Worm (Caenorhabditis elegans) whole organism, L3 larva: ENCODE data around the gene R02E12.4.

ENCODE experiments used
- R02D3.7 ChIP-seq: fragments of 150-350 bp; optimal IDR thresholded peaks from 2 replicates; lab custom pipeline; 2014; ENCODE audit warnings: missing biosample characterization, missing genetic modification characterization
- ceh-28 ChIP-seq: fragments of 150-350 bp; optimal IDR thresholded peaks from 2 replicates; lab custom pipeline; 2014; ENCODE audit warnings: missing biosample characterization, missing genetic modification reagents, missing genetic modification characterization
- ceh-82 ChIP-seq: fragments of 150-350 bp; optimal IDR thresholded peaks from 2 replicates; lab custom pipeline; 2014; ENCODE audit warnings: missing biosample characterization, missing genetic modification characterization
- ceh-9 ChIP-seq: sonication (generic microtip); optimal IDR thresholded peaks from 2 replicates; lab custom pipeline; 2018; ENCODE audit warnings: missing biosample characterization, missing genetic modification characterization
- daf-12 ChIP-seq: fragments of 150-350 bp; optimal IDR thresholded peaks from 2 replicates; lab custom pipeline; 2014; ENCODE audit warnings: missing biosample characterization, missing genetic modification reagents, missing genetic modification characterization
- egl-27 ChIP-seq: sonication (generic microtip); optimal IDR thresholded peaks from 4 replicates; lab custom pipeline; 2017; ENCODE audit warnings: missing biosample characterization, missing genetic modification reagents, missing genetic modification characterization
- egl-5 ChIP-seq: fragments of 150-350 bp; optimal IDR thresholded peaks from 2 replicates; lab custom pipeline; 2017; ENCODE audit warnings: missing biosample characterization, missing genetic modification reagents, missing genetic modification characterization, inconsistent platforms
- elt-1 ChIP-seq: fragments of 150-350 bp; optimal IDR thresholded peaks from 2 replicates; lab custom pipeline; 2014; ENCODE audit warnings: missing biosample characterization, missing genetic modification characterization
- elt-2 ChIP-seq: sonication (generic microtip); optimal IDR thresholded peaks from 2 replicates; lab custom pipeline; 2016; ENCODE audit warnings: missing genetic modification reagents, mild to moderate bottlenecking, missing genetic modification characterization, missing compliant biosample characterization
- eor-1 ChIP-seq, 2 experiments: fragments of 150-350 bp; optimal IDR thresholded peaks; 2 replicates each; lab custom pipeline; 2014 to 2018; ENCODE audit warnings: missing biosample characterization in 2 of 2, missing genetic modification characterization in 2 of 2
- fkh-10 ChIP-seq: sonication (generic microtip); optimal IDR thresholded peaks from 2 replicates; lab custom pipeline; 2017; ENCODE audit warnings: missing biosample characterization, missing genetic modification reagents, missing genetic modification characterization
- fkh-2 ChIP-seq: fragments of 150-350 bp; optimal IDR thresholded peaks from 2 replicates; lab custom pipeline; 2014; ENCODE audit warnings: missing biosample characterization, missing genetic modification reagents, missing genetic modification characterization
- hmg-11 ChIP-seq: sonication (generic microtip); optimal IDR thresholded peaks from 2 replicates; lab custom pipeline; 2016; ENCODE audit warnings: missing genetic modification characterization, missing compliant biosample characterization
- jun-1 ChIP-seq: fragments of 150-350 bp; optimal IDR thresholded peaks from 2 replicates; lab custom pipeline; 2014; ENCODE audit warnings: missing biosample characterization, missing genetic modification reagents, missing genetic modification characterization
- lin-15B ChIP-seq: fragments of 150-350 bp; optimal IDR thresholded peaks from 2 replicates; lab custom pipeline; 2014; ENCODE audit warnings: missing biosample characterization, missing genetic modification characterization
- lin-39 ChIP-seq: fragments of 150-350 bp; optimal IDR thresholded peaks from 2 replicates; lab custom pipeline; 2018; ENCODE audit warnings: missing biosample characterization, missing genetic modification reagents, missing genetic modification characterization
- lsy-12 ChIP-seq: sonication (generic microtip); optimal IDR thresholded peaks from 2 replicates; lab custom pipeline; 2016; ENCODE audit warnings: mild to moderate bottlenecking, missing genetic modification characterization, missing compliant biosample characterization
- mdl-1 ChIP-seq: fragments of 150-350 bp; optimal IDR thresholded peaks from 2 replicates; lab custom pipeline; 2014; ENCODE audit warnings: missing biosample characterization, missing genetic modification characterization
- nfya-1 ChIP-seq: sonication (generic microtip); optimal IDR thresholded peaks from 2 replicates; lab custom pipeline; 2017; ENCODE audit warnings: missing genetic modification characterization, mild to moderate bottlenecking, missing compliant biosample characterization, antibody characterized with exemption, moderate library complexity; ENCODE audit not compliant: insufficient read depth
- nhr-11 ChIP-seq: fragments of 150-350 bp; optimal IDR thresholded peaks from 2 replicates; lab custom pipeline; 2014; ENCODE audit warnings: missing biosample characterization, missing genetic modification characterization
- nhr-12 ChIP-seq: fragments of 150-350 bp; optimal IDR thresholded peaks from 2 replicates; lab custom pipeline; 2014; ENCODE audit warnings: missing biosample characterization, missing genetic modification characterization
- nhr-23 ChIP-seq: fragments of 150-350 bp; optimal IDR thresholded peaks from 2 replicates; lab custom pipeline; 2014; ENCODE audit warnings: missing biosample characterization, missing genetic modification reagents, missing genetic modification characterization
- nhr-237 ChIP-seq: fragments of 150-350 bp; optimal IDR thresholded peaks from 2 replicates; lab custom pipeline; 2014; ENCODE audit warnings: missing biosample characterization, missing genetic modification characterization
- nhr-25 ChIP-seq: sonication (generic microtip); optimal IDR thresholded peaks from 2 replicates; lab custom pipeline; 2017; ENCODE audit warnings: missing biosample characterization, missing genetic modification characterization
- nhr-28 ChIP-seq: fragments of 150-350 bp; optimal IDR thresholded peaks from 2 replicates; lab custom pipeline; 2014; ENCODE audit warnings: missing biosample characterization, missing genetic modification characterization
- nhr-43 ChIP-seq: sonication (generic microtip); optimal IDR thresholded peaks from 2 replicates; lab custom pipeline; 2016; ENCODE audit warnings: mild to moderate bottlenecking, missing genetic modification characterization, missing compliant biosample characterization; ENCODE audit not compliant: poor library complexity, severe bottlenecking
- nhr-67 ChIP-seq: fragments of 150-350 bp; optimal IDR thresholded peaks from 2 replicates; lab custom pipeline; 2014; ENCODE audit warnings: missing biosample characterization, missing genetic modification characterization
- nhr-77 ChIP-seq: fragments of 150-350 bp; optimal IDR thresholded peaks from 2 replicates; lab custom pipeline; 2014; ENCODE audit warnings: missing biosample characterization, missing genetic modification characterization
- pha-4 ChIP-seq: fragments of 150-350 bp; optimal IDR thresholded peaks from 2 replicates; lab custom pipeline; 2014; ENCODE audit warnings: missing biosample characterization, missing genetic modification reagents, missing genetic modification characterization
- pqm-1 ChIP-seq: fragments of 150-350 bp; optimal IDR thresholded peaks from 2 replicates; lab custom pipeline; 2017; ENCODE audit warnings: missing biosample characterization, missing genetic modification characterization, inconsistent platforms
- sea-2 ChIP-seq: fragments of 150-350 bp; sonication (generic microtip); optimal IDR thresholded peaks from 4 replicates; lab custom pipeline; 2014; ENCODE audit warnings: missing biosample characterization, missing genetic modification reagents, missing genetic modification characterization
- skn-1 ChIP-seq: fragments of 150-350 bp; optimal IDR thresholded peaks from 2 replicates; lab custom pipeline; 2014; ENCODE audit warnings: missing biosample characterization, missing genetic modification characterization
- snpc-4 ChIP-seq: fragments of 150-350 bp; optimal IDR thresholded peaks from 2 replicates; lab custom pipeline; 2014; ENCODE audit warnings: missing biosample characterization, missing genetic modification characterization
- unc-39 ChIP-seq: sonication (generic microtip); optimal IDR thresholded peaks from 4 replicates; lab custom pipeline; 2017; ENCODE audit warnings: missing biosample characterization, missing genetic modification characterization
- unc-62 ChIP-seq: fragments of 150-350 bp; sonication (generic microtip); optimal IDR thresholded peaks from 4 replicates; lab custom pipeline; 2014; ENCODE audit warnings: missing biosample characterization, missing genetic modification reagents, missing genetic modification characterization
- zag-1 ChIP-seq: fragments of 150-350 bp; optimal IDR thresholded peaks from 2 replicates; lab custom pipeline; 2014; ENCODE audit warnings: missing biosample characterization, missing genetic modification characterization
- ztf-4 ChIP-seq: fragments of 150-350 bp; optimal IDR thresholded peaks from 2 replicates; lab custom pipeline; 2014; ENCODE audit warnings: missing biosample characterization, missing genetic modification characterization

R02E12.4 gene

DNA sequence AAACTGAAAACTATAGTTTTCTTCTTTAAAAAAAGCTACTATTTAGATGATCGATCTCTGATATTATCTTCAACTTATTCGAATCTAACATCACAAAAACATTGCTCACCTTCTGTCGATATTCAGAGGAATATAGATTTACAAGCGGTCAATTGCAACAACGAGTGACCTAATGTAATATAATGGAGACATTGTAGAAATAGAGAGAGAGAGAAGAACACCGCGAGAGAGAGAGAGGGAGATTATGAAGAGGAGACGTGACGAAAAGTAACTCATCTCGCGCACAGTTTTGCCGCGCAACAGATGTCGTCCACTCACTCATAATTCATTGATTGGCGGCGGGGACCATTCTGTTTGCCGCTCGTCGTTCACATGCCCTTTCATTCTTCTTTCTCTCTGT lies 5.3 kb downstream of the R02E12.4 start:
- peak; percentile 17 for TF ChIP-seq nhr-23 (tag; lab: Kevin White, UChicago)
- no peak for TF ChIP-seq lin-15B
- TF ChIP-seq nhr-12 (tag; lab: Kevin White, UChicago), result no peak
- TF ChIP-seq, all 47 proteins: peak for 1

DNA sequence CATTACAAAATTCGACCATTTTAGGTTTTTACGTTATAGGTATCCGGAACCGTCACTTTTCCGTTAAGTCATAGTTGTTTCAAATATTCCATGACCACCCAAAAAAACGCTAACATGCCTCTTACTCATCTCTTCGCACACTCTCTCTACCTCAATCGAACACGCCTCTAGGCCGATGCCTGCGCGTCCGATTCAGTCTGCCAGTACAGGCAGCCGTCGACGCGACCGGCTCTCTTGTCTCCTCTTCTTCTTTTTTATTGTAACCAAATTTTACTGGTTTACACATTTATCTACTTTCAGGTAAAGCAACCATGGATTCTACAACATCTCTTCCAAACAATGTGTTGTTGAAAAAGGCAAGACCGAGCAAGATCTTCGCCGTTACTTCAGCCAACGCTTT lies 6.8 kb downstream of the R02E12.4 start, which contains the start of gene mop-25.1:
TSS of gene mop-25.1 (plus strand) at position 301 of the 400 bp plus-strand sequence.
- TF ChIP-seq egl-27 (tag; lab: Kevin White, UChicago) (no peak), nfya-1 (tag; lab: Kevin White, UChicago) (no peak), nhr-11 (no peak), elt-1 (tag; lab: Kevin White, UChicago) (no peak), ceh-82 (tag; lab: Kevin White, UChicago) (no peak), ztf-4 (no peak), lsy-12 (no peak), hmg-11 (tag; lab: Kevin White, UChicago) (no peak), eor-1 (tag; optimal IDR thresholded peaks at IDR 0.05; lab: Kevin White, UChicago) (no peak), nhr-25 (no peak), R02D3.7 (tag; lab: Kevin White, UChicago) (no peak), nhr-43 (no peak), snpc-4 (tag; lab: Kevin White, UChicago) (no peak)
- TF ChIP-seq, all 47 proteins: peak for 0

DNA sequence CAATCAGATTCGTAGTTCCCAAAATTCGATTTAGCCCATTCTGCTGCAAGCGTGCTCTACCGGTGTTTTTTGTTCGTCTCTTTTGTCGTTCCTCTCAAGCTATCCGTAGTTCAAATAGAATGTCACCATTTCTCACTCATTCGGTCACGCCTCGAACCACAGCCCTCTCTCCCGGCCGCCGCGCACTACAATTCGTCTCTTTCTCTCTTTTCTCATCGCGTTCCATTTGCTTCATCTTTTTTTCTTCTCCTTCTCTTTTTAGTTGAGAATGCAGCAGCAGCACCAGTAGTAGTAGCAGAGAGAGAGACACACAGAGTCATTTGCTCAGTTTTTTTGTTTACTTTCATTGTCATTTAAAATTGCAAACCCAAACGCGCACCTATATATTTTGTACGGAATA lies 11.0 kb downstream of the R02E12.4 start, which contains the start of gene hrg-1:
TSS of gene hrg-1 (minus strand) at position 109 of the 400 bp plus-strand sequence.
- TF ChIP-seq nfya-1 (tag; lab: Kevin White, UChicago) (peak; percentile 81), pha-4 (peak; percentile 90), lin-39 (tag; lab: Kevin White, UChicago) (peak; percentile 83), elt-2 (tag; lab: Kevin White, UChicago) (peak; percentile 45), nhr-23 (tag; lab: Kevin White, UChicago) (peak; percentile 49), nhr-77 (tag; lab: Kevin White, UChicago) (no peak), ceh-9 (no peak), egl-5 (peak; percentile 90), snpc-4 (tag; lab: Kevin White, UChicago) (peak; percentile 65), unc-62 (GFP tag; lab: Kevin White, UChicago) (peak; percentile 21), nhr-43 (peak; percentile 46), mdl-1 (tag; lab: Kevin White, UChicago) (peak; percentile 65), hmg-11 (tag; lab: Kevin White, UChicago) (peak; percentile 78), jun-1 (peak; percentile 41), lin-15B (peak; percentile 37), nhr-25 (peak; percentile 30), skn-1 (tag; lab: Kevin White, UChicago) (peak; percentile 71), sea-2 (GFP tag; lab: Kevin White, UChicago) (no peak), egl-27 (tag; lab: Kevin White, UChicago) (peak; percentile 8), unc-39 (tag; lab: Kevin White, UChicago) (no peak), daf-12 (tag; lab: Kevin White, UChicago) (no peak), pqm-1 (tag; lab: Kevin White, UChicago) (peak; percentile 26), fkh-10 (GFP tag; lab: Kevin White, UChicago) (no peak)

DNA sequence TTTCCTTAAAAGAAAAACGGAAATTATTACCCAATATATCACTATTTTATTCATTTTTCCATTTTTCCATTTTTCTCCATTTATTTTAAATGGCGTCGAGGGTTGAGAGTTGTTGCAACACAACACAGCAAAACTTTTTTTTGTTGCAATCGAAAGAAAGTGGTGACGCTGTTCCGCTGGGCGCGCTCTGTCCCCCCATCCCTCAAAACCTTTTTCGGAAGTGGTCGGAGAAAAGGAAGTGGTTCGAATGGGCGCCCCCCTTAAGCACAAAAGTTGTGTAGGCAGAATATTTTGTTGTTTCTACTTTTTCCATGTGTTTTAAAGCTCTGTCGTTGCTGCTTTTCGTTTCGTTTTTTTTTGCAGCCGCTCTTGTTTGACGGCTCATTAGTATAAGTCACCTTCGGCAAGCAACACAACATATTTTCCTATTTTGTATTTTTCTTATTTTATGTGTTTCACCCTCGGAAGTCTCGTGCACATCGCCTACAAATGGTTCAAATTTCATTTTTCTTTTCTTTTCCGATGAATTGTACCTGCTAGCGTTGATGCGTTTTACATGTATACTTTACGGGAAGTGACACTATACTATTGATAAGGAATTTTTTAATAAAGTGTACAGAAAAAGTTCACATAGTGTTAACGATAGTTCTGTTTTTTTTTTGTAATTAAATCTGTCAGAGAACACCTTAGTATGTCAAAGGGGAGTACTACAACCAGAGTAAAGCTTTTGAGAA lies 12.6 kb downstream of the R02E12.4 start:
- TF ChIP-seq ceh-9 (no peak), lin-15B (no peak), jun-1 (no peak), nhr-237 (tag; lab: Kevin White, UChicago) (no peak), ztf-4 (no peak), nhr-23 (tag; lab: Kevin White, UChicago) (no peak), hmg-11 (tag; lab: Kevin White, UChicago) (peak; percentile 26), nhr-25 (no peak), pqm-1 (tag; lab: Kevin White, UChicago) (peak; percentile 20), elt-2 (tag; lab: Kevin White, UChicago) (peak; percentile 17), eor-1 (tag; optimal IDR thresholded peaks at IDR 0.05; lab: Kevin White, UChicago) (no peak), sea-2 (GFP tag; lab: Kevin White, UChicago) (no peak), elt-1 (tag; lab: Kevin White, UChicago) (no peak), nhr-28 (tag; lab: Kevin White, UChicago) (no peak), mdl-1 (tag; lab: Kevin White, UChicago) (no peak), lsy-12 (no peak), nhr-67 (tag; lab: Kevin White, UChicago) (no peak), daf-12 (tag; lab: Kevin White, UChicago) (no peak), fkh-2 (tag; lab: Kevin White, UChicago) (no peak), lin-39 (tag; lab: Kevin White, UChicago) (peak; percentile 19), ceh-28 (tag; lab: Kevin White, UChicago) (no peak), fkh-10 (GFP tag; lab: Kevin White, UChicago) (no peak), zag-1 (tag; lab: Kevin White, UChicago) (no peak), unc-62 (GFP tag; lab: Kevin White, UChicago) (no peak)
